Worm (Caenorhabditis elegans) whole organism, L2 larva: Measurements from ENCODE around the gene C50B6.9.

ENCODE experiments used
- ceh-16 ChIP-seq: fragments of 150-350 bp; optimal IDR thresholded peaks from 2 replicates; lab custom pipeline; 2014; ENCODE audit warnings: missing biosample characterization, missing genetic modification characterization
- elt-1 ChIP-seq: fragments of 150-350 bp; optimal IDR thresholded peaks from 2 replicates; lab custom pipeline; 2014; ENCODE audit warnings: missing biosample characterization, missing genetic modification characterization
- fos-1 ChIP-seq: fragments of 150-350 bp; optimal IDR thresholded peaks from 2 replicates; lab custom pipeline; 2014; ENCODE audit warnings: missing biosample characterization, missing genetic modification characterization
- lin-13 ChIP-seq: fragments of 150-350 bp; optimal IDR thresholded peaks from 2 replicates; lab custom pipeline; 2014; ENCODE audit warnings: missing biosample characterization, missing genetic modification reagents, missing genetic modification characterization
- mbf-1 ChIP-seq: sonication (generic microtip); optimal IDR thresholded peaks from 2 replicates; lab custom pipeline; 2017; ENCODE audit warnings: missing biosample characterization, missing genetic modification characterization

- TF ChIP-seq mbf-1, result no peak
- TF ChIP-seq ceh-16 (tag; lab: Kevin White, UChicago), result no peak
- TF ChIP-seq fos-1, result no peak
- no peak for TF ChIP-seq lin-13 (GFP tag; lab: Kevin White, UChicago)
- TF ChIP-seq elt-1, result no peak
Measured at ce11 chrV:13342235-13342634, 6.1 kb downstream of the C50B6.9 start.
